Worm (Caenorhabditis elegans) whole organism, midembryonic: Measurements from ENCODE around the gene fkb-6.
A peak's percentile ranks its signal among the peaks of the same experiment; 100 is the strongest.

Source experiments
- T22C8.4 ChIP-seq: fragments of 200-800 bp; sonication (Bioruptor generic); IDR thresholded peaks from 2 replicates; pipeline ENCODE4 v1.3.6; 2022; ENCODE audit warnings: missing genetic modification characterization, missing compliant biosample characterization
- cog-1 ChIP-seq: sonication (generic microtip); optimal IDR thresholded peaks from 2 replicates; lab custom pipeline; 2016; ENCODE audit warnings: missing genetic modification characterization, missing compliant biosample characterization
- flt-1 ChIP-seq: fragments of 200-800 bp; sonication (Bioruptor generic); IDR thresholded peaks from 2 replicates; pipeline ENCODE4 v1.3.6; 2022; ENCODE audit warnings: missing genetic modification characterization, missing compliant biosample characterization
- klf-2 ChIP-seq: fragments of 200-800 bp; sonication (Bioruptor generic); conservative IDR thresholded peaks from 2 replicates; pipeline ENCODE4 v1.3.6; 2022; ENCODE audit warnings: missing genetic modification reagents, missing genetic modification characterization, missing compliant biosample characterization
- med-1 ChIP-seq: sonication (generic microtip); optimal IDR thresholded peaks from 2 replicates; lab custom pipeline; 2017; ENCODE audit warnings: missing genetic modification characterization, mild to moderate bottlenecking, missing compliant biosample characterization, antibody characterized with exemption, missing genetic modification reagents; ENCODE audit not compliant: insufficient read depth
- ref-1 ChIP-seq: fragments of 200-800 bp; sonication (Bioruptor generic); conservative IDR thresholded peaks from 2 replicates; pipeline ENCODE4 v1.3.6; 2022; ENCODE audit warnings: missing genetic modification reagents, missing genetic modification characterization, missing compliant biosample characterization
- tab-1 ChIP-seq: fragments of 200-800 bp; sonication (Bioruptor generic); IDR thresholded peaks from 2 replicates; pipeline ENCODE4 v1.3.6; 2022; ENCODE audit warnings: missing genetic modification characterization, missing compliant biosample characterization
- ztf-23 ChIP-seq: fragments of 200-800 bp; sonication (Bioruptor generic); IDR thresholded peaks from 2 replicates; pipeline ENCODE4 v1.3.6; 2022; ENCODE audit warnings: missing genetic modification reagents, missing genetic modification characterization, missing compliant biosample characterization
- ztf-29 ChIP-seq: fragments of 200-800 bp; sonication (Bioruptor generic); IDR thresholded peaks from 2 replicates; pipeline ENCODE4 v1.3.6; 2022; ENCODE audit warnings: missing genetic modification reagents, missing genetic modification characterization, missing compliant biosample characterization

Gene fkb-6

ce11 chrV:20845524-20846208 is at the start of gene fkb-6, which contains the start of gene F31D4.2:
Gene fkb-6, plus strand, starts transcription at chrV:20846158.
Gene F31D4.2, minus strand, starts transcription at chrV:20845546.
- TF ChIP-seq cog-1 (tag; lab: Kevin White, UChicago) (peak; percentile 6), ztf-29 (GFP tag; lab: Robert Waterston, UW) (no peak)

- TF ChIP-seq tab-1 (GFP tag; lab: Robert Waterston, UW) (no peak), cog-1 (tag; lab: Kevin White, UChicago) (no peak), ztf-23 (no peak), klf-2 (GFP tag; lab: Robert Waterston, UW) (no peak), ref-1 (GFP tag; lab: Robert Waterston, UW) (no peak), flt-1 (GFP tag; lab: Robert Waterston, UW) (no peak), ztf-29 (GFP tag; lab: Robert Waterston, UW) (no peak), med-1 (GFP tag; lab: Kevin White, UChicago) (no peak), T22C8.4 (no peak)
These were observed 48.0 kb upstream of the fkb-6 start, which contains the start of gene sdf-9 for ce11 chrV:20797918-20798317. Gene sdf-9, plus strand, starts transcription at chrV:20798218.

ce11 chrV:20802906-20803305 is 43.1 kb upstream of the fkb-6 start, which contains the start of gene Y44A6D.5:
Gene Y44A6D.5, minus strand, starts transcription at chrV:20803006.
- no peak for TF ChIP-seq ztf-23
- TF ChIP-seq klf-2 (GFP tag; lab: Robert Waterston, UW) = no peak
- no peak for TF ChIP-seq flt-1 (GFP tag; lab: Robert Waterston, UW)
- TF ChIP-seq cog-1 (tag; lab: Kevin White, UChicago) = no peak
- TF ChIP-seq ref-1 (GFP tag; lab: Robert Waterston, UW) = no peak
- no peak for TF ChIP-seq tab-1 (GFP tag; lab: Robert Waterston, UW)
- TF ChIP-seq med-1 (GFP tag; lab: Kevin White, UChicago) = no peak
- TF ChIP-seq ztf-29 (GFP tag; lab: Robert Waterston, UW) = no peak
- TF ChIP-seq T22C8.4 = no peak

ce11 chrV:20807038-20807437 is 38.9 kb upstream of the fkb-6 start, which contains the start of gene Y44A6D.6:
Gene Y44A6D.6, plus strand, starts transcription at chrV:20807338.
- TF ChIP-seq ztf-23 (no peak), flt-1 (GFP tag; lab: Robert Waterston, UW) (no peak), ztf-29 (GFP tag; lab: Robert Waterston, UW) (no peak), ref-1 (GFP tag; lab: Robert Waterston, UW) (no peak), cog-1 (tag; lab: Kevin White, UChicago) (no peak), med-1 (GFP tag; lab: Kevin White, UChicago) (no peak), klf-2 (GFP tag; lab: Robert Waterston, UW) (no peak), T22C8.4 (no peak), tab-1 (GFP tag; lab: Robert Waterston, UW) (no peak)

- TF ChIP-seq ztf-23 (no peak), T22C8.4 (no peak), klf-2 (GFP tag; lab: Robert Waterston, UW) (no peak), ztf-29 (GFP tag; lab: Robert Waterston, UW) (no peak), flt-1 (GFP tag; lab: Robert Waterston, UW) (no peak), ref-1 (GFP tag; lab: Robert Waterston, UW) (no peak), cog-1 (tag; lab: Kevin White, UChicago) (no peak), med-1 (GFP tag; lab: Kevin White, UChicago) (no peak)
These were observed 32.3 kb upstream of the fkb-6 start for ce11 chrV:20813646-20814045.

- no peak for TF ChIP-seq tab-1 (GFP tag; lab: Robert Waterston, UW)
- no peak for TF ChIP-seq ref-1 (GFP tag; lab: Robert Waterston, UW)
- TF ChIP-seq med-1 (GFP tag; lab: Kevin White, UChicago) = no peak
- TF ChIP-seq ztf-29 (GFP tag; lab: Robert Waterston, UW) = no peak
- TF ChIP-seq T22C8.4 = no peak
- TF ChIP-seq cog-1 (tag; lab: Kevin White, UChicago) = no peak
- TF ChIP-seq ztf-23 = no peak
- no peak for TF ChIP-seq klf-2 (GFP tag; lab: Robert Waterston, UW)
- TF ChIP-seq flt-1 (GFP tag; lab: Robert Waterston, UW) = no peak
These were observed 31.5 kb upstream of the fkb-6 start, which contains the start of gene Y44A6D.7 for ce11 chrV:20814424-20814823. Gene Y44A6D.7, plus strand, starts transcription at chrV:20814724.

ce11 chrV:20815842-20816241 is 30.1 kb upstream of the fkb-6 start, which contains the start of gene sshk-1:
Gene sshk-1, plus strand, starts transcription at chrV:20816142.
- TF ChIP-seq tab-1 (GFP tag; lab: Robert Waterston, UW) (no peak), klf-2 (GFP tag; lab: Robert Waterston, UW) (no peak), T22C8.4 (no peak), ztf-29 (GFP tag; lab: Robert Waterston, UW) (no peak), ztf-23 (no peak), cog-1 (tag; lab: Kevin White, UChicago) (no peak), med-1 (GFP tag; lab: Kevin White, UChicago) (no peak), flt-1 (GFP tag; lab: Robert Waterston, UW) (no peak), ref-1 (GFP tag; lab: Robert Waterston, UW) (no peak)

- no peak for TF ChIP-seq ztf-23
These were observed 25.9 kb upstream of the fkb-6 start, which contains the start of gene T03D8.6 for ce11 chrV:20820033-20820432. Gene T03D8.6, minus strand, starts transcription at chrV:20820330.

ce11 chrV:20824962-20825609 is 20.9 kb upstream of the fkb-6 start, which contains the start of the genes gcy-22 and grl-14:
Gene gcy-22, minus strand, starts transcription at chrV:20825062.
Gene grl-14, plus strand, starts transcription at chrV:20825559.
- TF ChIP-seq ref-1 (GFP tag; lab: Robert Waterston, UW) = no peak
- no peak for TF ChIP-seq flt-1 (GFP tag; lab: Robert Waterston, UW)
- TF ChIP-seq tab-1 (GFP tag; lab: Robert Waterston, UW) = no peak
- TF ChIP-seq T22C8.4 = no peak
- no peak for TF ChIP-seq med-1 (GFP tag; lab: Kevin White, UChicago)
- no peak for TF ChIP-seq klf-2 (GFP tag; lab: Robert Waterston, UW)
- no peak for TF ChIP-seq ztf-23
